Fruit fly (Drosophila melanogaster): ENCODE results near the gene Tap42.

The Tap42 gene

DNA sequence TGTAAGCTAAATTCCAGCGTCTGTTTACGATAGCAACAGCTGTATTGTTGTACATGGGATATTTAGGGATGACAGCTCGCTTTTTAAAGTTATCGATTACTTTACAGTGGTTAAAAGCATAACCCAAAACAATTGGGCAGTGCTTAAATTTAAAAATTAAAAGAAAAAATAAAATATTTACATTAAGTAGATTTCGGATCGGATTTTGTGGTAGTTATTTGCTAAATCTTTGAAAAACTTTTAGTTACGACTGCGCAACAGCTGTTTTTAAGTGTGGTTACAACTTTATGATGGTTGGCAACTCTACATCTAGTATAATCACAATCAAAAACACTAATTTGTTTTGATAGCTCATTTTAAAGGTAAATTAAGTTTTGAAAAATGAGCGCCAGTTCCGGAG is 19.8 kb downstream of the Tap42 start, which contains the start of the genes Ing5 and CG7099 (continued):
- TF ChIP-seq kah (GFP tag; optimal IDR thresholded peaks at IDR 0.05) = peak; percentile 85
- TF ChIP-seq CG15269 (tag; optimal IDR thresholded peaks at IDR 0.05) = peak; percentile 96
- TF ChIP-seq tap (tag; optimal IDR thresholded peaks at IDR 0.05) = peak; percentile 93
- TF ChIP-seq chn (GFP tag; optimal IDR thresholded peaks at IDR 0.05) = peak; percentile 96
- peak; percentile 98 for TF ChIP-seq Xrp1 (GFP tag; IDR thresholded peaks at IDR 0.05)
- TF ChIP-seq CG10543 (GFP tag; optimal IDR thresholded peaks at IDR 0.05) = peak; percentile 92
- peak; percentile 98 for TF ChIP-seq CG31441 (GFP tag; IDR thresholded peaks at IDR 0.05)
- TF ChIP-seq CG18476 (GFP tag; optimal IDR thresholded peaks at IDR 0.05) = peak; percentile 95

- TF ChIP-seq CHES-1-like (GFP tag; optimal IDR thresholded peaks at IDR 0.05) (peak; percentile 85), gsb-n (tag; optimal IDR thresholded peaks at IDR 0.05) (peak; percentile 88), mam (GFP tag; optimal IDR thresholded peaks at IDR 0.05) (peak; percentile 79), pum (GFP tag; optimal IDR thresholded peaks at IDR 0.05) (peak; percentile 59), CG10321 (GFP tag; IDR thresholded peaks at IDR 0.05) (peak; percentile 70), ac (GFP tag; optimal IDR thresholded peaks at IDR 0.05) (peak; percentile 92), toy (GFP tag; IDR thresholded peaks at IDR 0.05) (peak; percentile 71; the same call in 1 of the 2 replicates), bigmax (GFP tag; optimal IDR thresholded peaks at IDR 0.05) (peak; percentile 77), CG4360 (GFP tag; IDR thresholded peaks at IDR 0.05) (peak; percentile 46), Fer3 (tag; optimal IDR thresholded peaks at IDR 0.05) (peak; percentile 93), CG9727 (GFP tag; optimal IDR thresholded peaks at IDR 0.05) (peak; percentile 95), grn (GFP tag; optimal IDR thresholded peaks at IDR 0.05) (peak; percentile 77), CG2116 (GFP tag; optimal IDR thresholded peaks at IDR 0.05) (peak; percentile 84), crp (GFP tag; optimal IDR thresholded peaks at IDR 0.05) (peak in 1 of 2 experiments; percentile 63), sqz (GFP tag; optimal IDR thresholded peaks at IDR 0.05) (peak; percentile 92), lilli (GFP tag; optimal IDR thresholded peaks at IDR 0.05) (peak; percentile 88), stwl (tag; optimal IDR thresholded peaks at IDR 0.05) (peak; percentile 79), CG7786 (GFP tag; optimal IDR thresholded peaks at IDR 0.05) (peak; percentile 56), GATAe (GFP tag; conservative IDR thresholded peaks at IDR 0.05) (peak; percentile 60; the same call in 1 of the 2 replicates), exex (tag; optimal IDR thresholded peaks at IDR 0.05) (no peak), emc (GFP tag; optimal IDR thresholded peaks at IDR 0.05) (peak; percentile 82), CoRest (tag; optimal IDR thresholded peaks at IDR 0.05) (peak; percentile 73), Aef1 (GFP tag; IDR thresholded peaks at IDR 0.05) (peak; percentile 54; the same call in 2 of the 3 replicates), CG4282 (GFP tag; optimal IDR thresholded peaks at IDR 0.05) (peak; percentile 71), Sin3A (optimal IDR thresholded peaks at IDR 0.05) (peak; percentile 1), bbx (GFP tag; IDR thresholded peaks at IDR 0.05; ENCODE audit: partially characterized antibody) (peak; percentile 29; the same call in 1 of the 2 replicates), Max (GFP tag; optimal IDR thresholded peaks at IDR 0.05) (peak; percentile 98), CG8478 (optimal IDR thresholded peaks at IDR 0.05) (no peak), CG11247 (GFP tag; IDR thresholded peaks at IDR 0.05) (peak; percentile 88), CG1233 (GFP tag; optimal IDR thresholded peaks at IDR 0.05) (peak; percentile 96), HmgD (GFP tag; optimal IDR thresholded peaks at IDR 0.05) (peak; percentile 50), repo (GFP tag; optimal IDR thresholded peaks at IDR 0.05) (peak; percentile 89), CG2199 (GFP tag; IDR thresholded peaks at IDR 0.05) (no peak), shn (GFP tag; optimal IDR thresholded peaks at IDR 0.05) (peak; percentile 89), klu (GFP tag; IDR thresholded peaks at IDR 0.05) (peak; percentile 22; the same call in 1 of the 2 replicates), fd102C (GFP tag; optimal IDR thresholded peaks at IDR 0.05) (peak; percentile 93), MBD-R2 (GFP tag; IDR thresholded peaks at IDR 0.05) (peak; percentile 71), hth (optimal IDR thresholded peaks at IDR 0.05) (no peak), insv (GFP tag; optimal IDR thresholded peaks at IDR 0.05) (peak in 1 of 2 experiments; percentile 80), tin (GFP tag; optimal IDR thresholded peaks at IDR 0.05) (peak; percentile 88), otp (GFP tag; IDR thresholded peaks at IDR 0.05) (peak; percentile 95), CG10366 (GFP tag; IDR thresholded peaks at IDR 0.05) (peak; percentile 78), Dbx (GFP tag; IDR thresholded peaks at IDR 0.05) (peak; percentile 89)
Observed at dm6 chr2L:13394903-13395302, 27.5 kb downstream of the Tap42 start, which contains the start of gene RpL24. Gene RpL24, minus strand, starts transcription at chr2L:13395131.
